Fruit fly (Drosophila melanogaster) whole organism, embryonic: Measurements from ENCODE around the gene CG7506.

Source experiments
- Asciz ChIP-seq: fragments of 200-800 bp; sonication (Bioruptor generic); optimal IDR thresholded peaks from 2 replicates; lab custom pipeline; 2017; ENCODE audit warnings: missing biosample characterization, mild to moderate bottlenecking, missing genetic modification characterization, missing genetic modification reagents
- Atf3 ChIP-seq: fragments of 200-800 bp; sonication (Bioruptor generic); optimal IDR thresholded peaks from 3 replicates; lab custom pipeline; 2016; ENCODE audit warnings: missing biosample characterization, missing genetic modification characterization
- C15 ChIP-seq: fragments of 200-800 bp; sonication (Bioruptor generic); IDR thresholded peaks from 3 replicates; pipeline ENCODE4 v1.3.6; 2022; ENCODE audit warnings: missing biosample characterization, missing genetic modification characterization
- CG10267 ChIP-seq: fragments of 200-800 bp; sonication (Bioruptor generic); optimal IDR thresholded peaks from 2 replicates; lab custom pipeline; 2018; ENCODE audit warnings: missing biosample characterization, mild to moderate bottlenecking, missing genetic modification characterization, moderate library complexity
- CG10431 ChIP-seq: fragments of 200-800 bp; sonication (Bioruptor generic); optimal IDR thresholded peaks from 3 replicates; lab custom pipeline; 2018; ENCODE audit warnings: missing biosample characterization, mild to moderate bottlenecking, missing genetic modification characterization
- CG10565 ChIP-seq: fragments of 200-800 bp; sonication (Bioruptor generic); optimal IDR thresholded peaks from 3 replicates; lab custom pipeline; 2016; ENCODE audit warnings: missing biosample characterization, mild to moderate bottlenecking, missing genetic modification characterization
- CG12942 ChIP-seq: fragments of 200-800 bp; sonication (Bioruptor generic); optimal IDR thresholded peaks from 3 replicates; lab custom pipeline; 2016; ENCODE audit warnings: missing biosample characterization, missing genetic modification characterization
- CG13775 ChIP-seq: fragments of 200-800 bp; sonication (Bioruptor generic); optimal IDR thresholded peaks from 3 replicates; lab custom pipeline; 2017; ENCODE audit warnings: missing biosample characterization, mild to moderate bottlenecking, missing genetic modification characterization
- CG14050 ChIP-seq: fragments of 200-800 bp; sonication (Bioruptor generic); IDR thresholded peaks from 3 replicates; pipeline ENCODE4 v1.3.6; 2022; ENCODE audit warnings: missing biosample characterization, missing genetic modification characterization
- CG16813 ChIP-seq: fragments of 200-800 bp; sonication (Bioruptor generic); IDR thresholded peaks from 3 replicates; pipeline ENCODE4 v1.3.6; 2022; ENCODE audit warnings: missing biosample characterization, missing genetic modification characterization; ENCODE audit not compliant: partially characterized antibody
- CG17385 ChIP-seq: fragments of 200-800 bp; sonication (Bioruptor generic); optimal IDR thresholded peaks from 3 replicates; lab custom pipeline; 2018; ENCODE audit warnings: missing biosample characterization, mild to moderate bottlenecking, missing genetic modification characterization
- CG2120 ChIP-seq: fragments of 200-800 bp; sonication (Bioruptor generic); optimal IDR thresholded peaks from 3 replicates; lab custom pipeline; 2016; ENCODE audit warnings: missing biosample characterization, missing genetic modification characterization
- CG2199 ChIP-seq: fragments of 200-800 bp; sonication (Bioruptor generic); IDR thresholded peaks from 3 replicates; pipeline ENCODE4 v1.3.6; 2022; ENCODE audit warnings: missing biosample characterization, missing genetic modification characterization
- CG32767 ChIP-seq: fragments of 200-800 bp; sonication (Bioruptor generic); IDR thresholded peaks from 2 replicates; pipeline ENCODE4 v1.3.6; 2022; ENCODE audit warnings: missing biosample characterization, missing genetic modification characterization
- CG3726 ChIP-seq: fragments of 200-800 bp; sonication (Bioruptor generic); IDR thresholded peaks from 3 replicates; pipeline ENCODE4, ENCODE4 v1.3.6; 2022; ENCODE audit warnings: missing biosample characterization, missing genetic modification characterization
- CG7928 ChIP-seq: fragments of 200-800 bp; sonication (Bioruptor generic); optimal IDR thresholded peaks from 2 replicates; lab custom pipeline; 2017; ENCODE audit warnings: missing biosample characterization, mild to moderate bottlenecking, missing genetic modification characterization
- CG8359 ChIP-seq: fragments of 200-800 bp; sonication (Bioruptor generic); optimal IDR thresholded peaks from 2 replicates; lab custom pipeline; 2017; ENCODE audit warnings: missing biosample characterization, mild to moderate bottlenecking, missing genetic modification characterization, borderline replicate concordance
- CG8388 ChIP-seq: fragments of 200-800 bp; sonication (Bioruptor generic); optimal IDR thresholded peaks from 2 replicates; lab custom pipeline; 2019; ENCODE audit warnings: missing biosample characterization, mild to moderate bottlenecking, missing genetic modification characterization, moderate library complexity
- Dip3 ChIP-seq: fragments of 200-800 bp; sonication (Bioruptor generic); optimal IDR thresholded peaks from 3 replicates; lab custom pipeline; 2016; ENCODE audit warnings: missing biosample characterization, missing genetic modification characterization
- Dll ChIP-seq: fragments of 200-800 bp; sonication (Bioruptor generic); IDR thresholded peaks from 4 replicates; pipeline ENCODE4 v1.3.6; 2022; ENCODE audit warnings: missing biosample characterization, missing genetic modification characterization; ENCODE audit not compliant: partially characterized antibody
- Hey ChIP-seq: fragments of 200-800 bp; sonication (Bioruptor generic); optimal IDR thresholded peaks from 3 replicates; lab custom pipeline; 2018; ENCODE audit warnings: missing biosample characterization, mild to moderate bottlenecking, missing genetic modification characterization
- Hsf ChIP-seq: fragments of 200-800 bp; sonication (Bioruptor generic); optimal IDR thresholded peaks from 3 replicates; lab custom pipeline; 2016; ENCODE audit warnings: missing biosample characterization, missing genetic modification characterization
- Lhr ChIP-seq: fragments of 200-800 bp; sonication (Bioruptor generic); optimal IDR thresholded peaks from 3 replicates; lab custom pipeline; 2017; ENCODE audit warnings: mild to moderate bottlenecking, missing biosample characterization, missing genetic modification reagents, missing genetic modification characterization
- Pdp1 ChIP-seq, 2 experiments: fragments of 200-800 bp; sonication (Bioruptor generic); optimal IDR thresholded peaks; 3 replicates each; lab custom pipeline; 2016; ENCODE audit warnings: missing biosample characterization in 2 of 2, missing genetic modification characterization in 2 of 2, mild to moderate bottlenecking in 1 of 2, moderate library complexity in 1 of 2
- Ssrp ChIP-seq: fragments of 200-800 bp; sonication (Bioruptor generic); optimal IDR thresholded peaks from 2 replicates; lab custom pipeline; 2018; ENCODE audit warnings: missing biosample characterization, mild to moderate bottlenecking, missing genetic modification characterization, moderate library complexity
- Xbp1 ChIP-seq: fragments of 200-800 bp; sonication (Bioruptor generic); optimal IDR thresholded peaks from 3 replicates; lab custom pipeline; 2016; ENCODE audit warnings: missing biosample characterization, mild to moderate bottlenecking, missing genetic modification characterization
- bcd ChIP-seq: fragments of 200-800 bp; sonication (Bioruptor generic); optimal IDR thresholded peaks from 2 replicates; lab custom pipeline; 2017; ENCODE audit warnings: missing biosample characterization, mild to moderate bottlenecking, missing genetic modification characterization
- bsh ChIP-seq, 2 experiments: fragments of 200-800 bp; sonication (Bioruptor generic); optimal IDR thresholded peaks; 2 replicates each; lab custom pipeline; 2017 to 2018; ENCODE audit warnings: mild to moderate bottlenecking in 2 of 2, missing biosample characterization in 2 of 2, missing genetic modification characterization in 2 of 2, moderate library complexity in 1 of 2
- crc ChIP-seq: fragments of 200-800 bp; sonication (Bioruptor generic); optimal IDR thresholded peaks from 2 replicates; lab custom pipeline; 2016; ENCODE audit warnings: missing biosample characterization, missing genetic modification characterization
- dysf ChIP-seq: fragments of 200-800 bp; sonication (Bioruptor generic); IDR thresholded peaks from 3 replicates; pipeline ENCODE4 v1.3.6; 2022; ENCODE audit warnings: missing biosample characterization, missing genetic modification characterization
- exex ChIP-seq: fragments of 200-800 bp; sonication (Bioruptor generic); optimal IDR thresholded peaks from 4 replicates; lab custom pipeline; 2018; ENCODE audit warnings: missing biosample characterization, mild to moderate bottlenecking, missing genetic modification characterization, moderate library complexity
- eyg ChIP-seq: fragments of 200-800 bp; sonication (Bioruptor generic); optimal IDR thresholded peaks from 3 replicates; lab custom pipeline; 2016; ENCODE audit warnings: missing biosample characterization, missing genetic modification characterization
- fd102C ChIP-seq: fragments of 200-800 bp; sonication (Bioruptor generic); optimal IDR thresholded peaks from 2 replicates; lab custom pipeline; 2018; ENCODE audit warnings: missing biosample characterization, mild to moderate bottlenecking, missing genetic modification characterization, moderate library complexity
- gsb-n ChIP-seq: fragments of 200-800 bp; sonication (Bioruptor generic); optimal IDR thresholded peaks from 3 replicates; lab custom pipeline; 2018; ENCODE audit warnings: missing biosample characterization, mild to moderate bottlenecking, missing genetic modification characterization
- hbn ChIP-seq: fragments of 200-800 bp; sonication (Bioruptor generic); IDR thresholded peaks from 2 replicates; pipeline ENCODE4 v1.3.6; 2022; ENCODE audit warnings: missing biosample characterization, missing genetic modification characterization; ENCODE audit not compliant: partially characterized antibody
- lmd ChIP-seq: fragments of 200-800 bp; sonication (Bioruptor generic); IDR thresholded peaks from 2 replicates; pipeline ENCODE4 v1.3.6; 2022; ENCODE audit warnings: missing biosample characterization, missing genetic modification characterization
- nmo ChIP-seq: fragments of 200-800 bp; sonication (Bioruptor generic); optimal IDR thresholded peaks from 2 replicates; lab custom pipeline; 2018; ENCODE audit warnings: missing biosample characterization, mild to moderate bottlenecking, missing genetic modification characterization, moderate library complexity
- peb ChIP-seq: fragments of 200-800 bp; sonication (Bioruptor generic); IDR thresholded peaks from 2 replicates; pipeline ENCODE4 v1.3.6; 2022; ENCODE audit warnings: missing biosample characterization, missing genetic modification characterization
- ranshi ChIP-seq: fragments of 200-800 bp; sonication (Bioruptor generic); IDR thresholded peaks from 2 replicates; pipeline ENCODE4 v1.3.6; 2022; ENCODE audit warnings: missing biosample characterization, missing genetic modification characterization
- row ChIP-seq: fragments of 200-800 bp; sonication (Bioruptor generic); IDR thresholded peaks from 3 replicates; pipeline ENCODE4 v1.3.6; 2022; ENCODE audit warnings: missing biosample characterization, missing genetic modification characterization
- sens-2 ChIP-seq: fragments of 200-800 bp; sonication (Bioruptor generic); IDR thresholded peaks from 2 replicates; pipeline ENCODE4 v1.3.6; 2022; ENCODE audit warnings: missing biosample characterization, missing genetic modification characterization
- shn ChIP-seq: fragments of 200-800 bp; sonication (Bioruptor generic); optimal IDR thresholded peaks from 3 replicates; lab custom pipeline; 2016; ENCODE audit warnings: missing biosample characterization, missing genetic modification characterization
- slou ChIP-seq: fragments of 200-800 bp; sonication (Bioruptor generic); optimal IDR thresholded peaks from 3 replicates; lab custom pipeline; 2016; ENCODE audit warnings: missing biosample characterization, missing genetic modification characterization
- sr ChIP-seq: fragments of 200-800 bp; sonication (Bioruptor generic); IDR thresholded peaks from 3 replicates; pipeline ENCODE4 v1.3.6; 2022; ENCODE audit warnings: missing biosample characterization, missing genetic modification characterization
- stc ChIP-seq: fragments of 200-800 bp; sonication (Bioruptor generic); IDR thresholded peaks from 2 replicates; pipeline ENCODE4 v1.3.6; 2022; ENCODE audit warnings: missing biosample characterization, missing genetic modification characterization
- sug ChIP-seq: fragments of 200-800 bp; optimal IDR thresholded peaks from 2 replicates; lab custom pipeline; 2019; ENCODE audit warnings: missing biosample characterization, mild to moderate bottlenecking, missing genetic modification characterization, moderate library complexity
- trem ChIP-seq: fragments of 200-800 bp; optimal IDR thresholded peaks from 3 replicates; lab custom pipeline; 2019; ENCODE audit warnings: missing biosample characterization, mild to moderate bottlenecking, missing genetic modification characterization, moderate library complexity
- unc-4 ChIP-seq: fragments of 200-800 bp; sonication (Bioruptor generic); IDR thresholded peaks from 2 replicates; pipeline ENCODE4 v1.3.6; 2022; ENCODE audit warnings: missing biosample characterization, missing genetic modification characterization; ENCODE audit not compliant: partially characterized antibody
- zfh1 ChIP-seq: fragments of 200-800 bp; sonication (Bioruptor generic); IDR thresholded peaks from 3 replicates; pipeline ENCODE4 v1.3.6; 2022; ENCODE audit warnings: missing biosample characterization, missing genetic modification characterization

Gene CG7506

DNA sequence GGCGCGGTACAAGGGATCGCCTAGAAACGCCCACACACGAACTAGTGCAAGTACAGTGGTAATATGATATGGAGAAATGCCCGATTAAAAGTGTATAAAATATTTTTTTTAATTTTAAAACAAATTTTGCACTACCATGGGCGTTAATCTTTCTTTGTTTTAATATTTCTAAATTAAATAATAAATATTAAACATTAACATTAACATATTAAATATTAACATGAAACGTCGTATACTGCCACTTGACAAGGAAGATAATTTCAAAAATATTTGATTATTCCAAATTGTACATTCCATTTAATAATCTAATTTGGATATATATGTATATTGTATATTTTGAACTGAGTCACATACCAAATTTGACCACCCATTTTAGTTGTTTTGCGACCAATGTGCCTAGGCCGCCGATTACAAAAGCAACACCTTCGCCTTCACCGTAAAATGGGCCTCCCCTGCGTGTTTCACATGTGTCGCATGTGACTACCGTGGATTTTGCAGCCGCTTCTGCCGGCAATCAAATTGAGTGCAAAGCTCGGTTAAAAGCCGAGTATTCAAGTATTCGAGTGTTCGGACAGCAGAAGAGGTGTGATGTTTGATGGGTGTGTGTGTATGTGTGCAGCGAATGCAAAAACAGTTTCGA, 49.2 kb downstream of the CG7506 start (continued):
- TF ChIP-seq exex (tag; lab: Kevin White, UChicago), result no peak
- peak; percentile 12 for TF ChIP-seq trem
- TF ChIP-seq CG7928 (GFP tag; lab: Kevin White, UChicago), result no peak
- no peak for TF ChIP-seq Lhr (GFP tag; lab: Kevin White, UChicago)
- no peak for TF ChIP-seq CG3726 (GFP tag; lab: Robert Waterston, UW)
- TF ChIP-seq Pdp1 (GFP tag; optimal IDR thresholded peaks at IDR 0.05; lab: Kevin White, UChicago), result no peak
- no peak for TF ChIP-seq slou (GFP tag; lab: Kevin White, UChicago)
- TF ChIP-seq crc (GFP tag; lab: Kevin White, UChicago), result no peak
- TF ChIP-seq CG12942 (GFP tag; lab: Kevin White, UChicago), result no peak
- TF ChIP-seq Hey, result no peak
- no peak for TF ChIP-seq sug (tag; lab: Kevin White, UChicago)
- TF ChIP-seq CG10431 (GFP tag; lab: Kevin White, UChicago), result peak; percentile 0
- peak; percentile 12 for TF ChIP-seq Asciz
- no peak for TF ChIP-seq fd102C (GFP tag; lab: Kevin White, UChicago)
- no peak for TF ChIP-seq eyg (GFP tag; lab: Kevin White, UChicago)
- no peak for TF ChIP-seq CG2199 (GFP tag; lab: Robert Waterston, UW)
- TF ChIP-seq ranshi (GFP tag; lab: Robert Waterston, UW), result no peak
- no peak for TF ChIP-seq CG16813 (GFP tag; lab: Robert Waterston, UW)
- TF ChIP-seq sens-2 (GFP tag; lab: Robert Waterston, UW), result no peak
- peak; percentile 62 for TF ChIP-seq Ssrp (tag; lab: Kevin White, UChicago)
- TF ChIP-seq C15 (GFP tag; lab: Robert Waterston, UW), result no peak
- no peak for TF ChIP-seq Xbp1
- no peak for TF ChIP-seq CG10565 (GFP tag; lab: Kevin White, UChicago)
- peak; percentile 35; the same call in 1 of the 3 replicates for TF ChIP-seq row (GFP tag; lab: Robert Waterston, UW)
- TF ChIP-seq CG10267 (tag; lab: Kevin White, UChicago), result peak; percentile 51
- peak; percentile 66 for TF ChIP-seq CG8388 (GFP tag; lab: Kevin White, UChicago)
- TF ChIP-seq CG32767, result 0 out of 2 replicates have a peak, but pooled peaks have one; percentile 11
- TF ChIP-seq Hsf (GFP tag; lab: Kevin White, UChicago), result no peak
- TF ChIP-seq CG8359, result no peak
- TF ChIP-seq nmo (GFP tag; lab: Kevin White, UChicago), result peak; percentile 74
- TF ChIP-seq Dll (GFP tag; lab: Robert Waterston, UW), result no peak
- TF ChIP-seq gsb-n (tag; lab: Kevin White, UChicago), result peak; percentile 66
- TF ChIP-seq dysf (GFP tag; lab: Robert Waterston, UW), result 0 out of 3 replicates have a peak, but pooled peaks have one; percentile 39
- TF ChIP-seq CG2120, result no peak
- TF ChIP-seq lmd (GFP tag; lab: Robert Waterston, UW), result peak; percentile 32; the same call in 1 of the 2 replicates
- TF ChIP-seq CG17385 (GFP tag; lab: Kevin White, UChicago), result peak; percentile 9
- no peak for TF ChIP-seq zfh1 (GFP tag; lab: Robert Waterston, UW)
- TF ChIP-seq hbn (GFP tag; lab: Robert Waterston, UW), result no peak
- TF ChIP-seq CG14050 (GFP tag; lab: Robert Waterston, UW), result no peak
- TF ChIP-seq sr, result no peak
- TF ChIP-seq peb (GFP tag; lab: Robert Waterston, UW), result peak; percentile 21; the same call in 1 of the 2 replicates
- TF ChIP-seq bsh (GFP tag; optimal IDR thresholded peaks at IDR 0.05; lab: Kevin White, UChicago), result peak in 1 of 2 experiments; percentile 70
- TF ChIP-seq Atf3, result no peak
- no peak for TF ChIP-seq unc-4
- TF ChIP-seq bcd, result peak; percentile 4
- TF ChIP-seq CG13775 (GFP tag; lab: Kevin White, UChicago), result no peak
- no peak for TF ChIP-seq shn (GFP tag; lab: Kevin White, UChicago)
- TF ChIP-seq Dip3 (GFP tag; lab: Kevin White, UChicago), result no peak
- 0 out of 2 replicates have a peak, but pooled peaks have one; percentile 14 for TF ChIP-seq stc (GFP tag; lab: Robert Waterston, UW)
